Fruit fly (Drosophila melanogaster): ENCODE measurements around the gene eIF3e.

The eIF3e gene

DNA sequence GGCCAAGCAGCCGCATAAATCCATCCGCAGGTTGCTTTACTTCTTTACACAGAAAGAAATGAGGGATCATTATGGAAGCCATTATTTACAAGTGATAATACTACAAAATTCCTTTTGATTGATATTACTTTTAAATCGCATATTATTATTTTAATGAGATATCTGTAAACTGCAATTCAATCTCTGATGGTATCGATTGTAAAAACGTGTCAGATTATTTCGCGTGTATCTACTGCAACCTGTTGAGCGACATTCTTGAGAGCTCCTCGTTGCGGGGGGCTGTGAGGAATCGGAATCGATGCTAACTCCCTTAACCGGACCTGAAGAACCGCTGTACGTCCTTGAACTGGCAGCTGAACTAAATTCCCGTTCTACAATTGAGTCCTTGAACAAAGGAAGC lies 31.3 kb upstream of the eIF3e start (continued):
- TF ChIP-seq bsh (GFP tag; optimal IDR thresholded peaks at IDR 0.05) = peak; percentile 34 to 82
- no peak for TF ChIP-seq CG34224 (GFP tag; IDR thresholded peaks at IDR 0.05; ENCODE audit: partially characterized antibody)
- no peak for TF ChIP-seq Vsx1 (GFP tag; optimal IDR thresholded peaks at IDR 0.05)
- peak; percentile 14 for TF ChIP-seq Blimp-1 (GFP tag; optimal IDR thresholded peaks at IDR 0.05)
- peak; percentile 9 for TF ChIP-seq CG2712 (tag; optimal IDR thresholded peaks at IDR 0.05)
- TF ChIP-seq CG13296 (GFP tag; optimal IDR thresholded peaks at IDR 0.05) = no peak
- TF ChIP-seq Med (GFP tag) = peak; percentile 38
- no peak for TF ChIP-seq CG1233 (GFP tag; optimal IDR thresholded peaks at IDR 0.05)
- no peak for TF ChIP-seq amos (GFP tag; IDR thresholded peaks at IDR 0.05; ENCODE audit: partially characterized antibody)
- TF ChIP-seq repo (GFP tag; optimal IDR thresholded peaks at IDR 0.05) = no peak
- no peak for TF ChIP-seq kay (GFP tag; optimal IDR thresholded peaks at IDR 0.05)

- TF ChIP-seq chinmo (GFP tag; IDR thresholded peaks at IDR 0.05; ENCODE audit: partially characterized antibody) (peak; percentile 77; the same call in 2 of the 4 replicates), gsb-n (tag; optimal IDR thresholded peaks at IDR 0.05) (no peak), vvl (GFP tag; IDR thresholded peaks at IDR 0.05) (peak; percentile 70), Deaf1 (tag; optimal IDR thresholded peaks at IDR 0.05) (peak; percentile 12), HLH54F (GFP tag; optimal IDR thresholded peaks at IDR 0.05) (no peak), NFAT (GFP tag; IDR thresholded peaks at IDR 0.05) (0 out of 2 replicates have a peak, but pooled peaks have one; percentile 27)
Observed at dm6 chr3L:16813984-16814383, 27.2 kb upstream of the eIF3e start.

DNA sequence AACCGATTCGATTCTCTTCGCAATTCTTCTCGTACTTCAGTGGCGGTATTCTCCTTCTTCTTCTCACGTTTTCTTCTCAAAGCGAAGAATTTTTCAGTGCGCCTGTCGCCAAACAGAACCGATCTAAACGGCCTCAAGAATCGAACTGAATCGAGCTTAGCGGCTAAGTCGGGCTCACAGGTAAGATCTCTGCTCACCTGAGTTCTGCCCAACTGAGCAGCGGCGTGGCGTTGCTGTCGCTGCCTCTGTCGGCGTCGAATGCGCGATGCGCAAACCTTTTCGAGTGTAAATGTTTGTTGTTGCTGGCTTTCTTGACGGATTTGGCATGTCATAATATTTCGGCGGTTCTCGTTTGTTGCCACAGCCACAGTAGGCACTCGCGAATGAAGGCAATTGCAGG lies 25.2 kb upstream of the eIF3e start:
- no peak for TF ChIP-seq CG15514 (GFP tag; optimal IDR thresholded peaks at IDR 0.05)
- peak; percentile 17 for TF ChIP-seq nom (GFP tag; optimal IDR thresholded peaks at IDR 0.05)
- TF ChIP-seq chinmo (GFP tag; IDR thresholded peaks at IDR 0.05; ENCODE audit: partially characterized antibody) = 0 out of 4 replicates have a peak, but pooled peaks have one; percentile 44
- TF ChIP-seq CG8290 (GFP tag; optimal IDR thresholded peaks at IDR 0.05) = no peak
- TF ChIP-seq CG8290 (tag; optimal IDR thresholded peaks at IDR 0.05) = peak in 1 of 2 experiments; percentile 6
- TF ChIP-seq CG8944 (GFP tag; optimal IDR thresholded peaks at IDR 0.05) = no peak
- peak; percentile 85 for TF ChIP-seq Adf1 (GFP tag; IDR thresholded peaks at IDR 0.05)
- TF ChIP-seq Med (GFP tag) = peak; percentile 70
- 0 out of 2 replicates have a peak, but pooled peaks have one; percentile 7 for TF ChIP-seq CG4360 (GFP tag; IDR thresholded peaks at IDR 0.05)
- TF ChIP-seq sob (GFP tag; IDR thresholded peaks at IDR 0.05) = 0 out of 2 replicates have a peak, but pooled peaks have one; percentile 27

- TF ChIP-seq crc (GFP tag; optimal IDR thresholded peaks at IDR 0.05) (no peak), Ets65A (GFP tag) (peak; percentile 91)
Observed at dm6 chr3L:16810512-16810911, 23.8 kb upstream of the eIF3e start.

- TF ChIP-seq CG9817 (tag; optimal IDR thresholded peaks at IDR 0.05) = no peak
- no peak for TF ChIP-seq CG43689 (GFP tag; IDR thresholded peaks at IDR 0.05)
- no peak for TF ChIP-seq CG15479 (GFP tag; optimal IDR thresholded peaks at IDR 0.05)
- no peak for TF ChIP-seq tio (GFP tag; optimal IDR thresholded peaks at IDR 0.05)
- TF ChIP-seq CrebB (tag; optimal IDR thresholded peaks at IDR 0.05) = no peak
- TF ChIP-seq sqz (GFP tag; optimal IDR thresholded peaks at IDR 0.05) = peak; percentile 42
- peak; percentile 5 for TF ChIP-seq HLH54F (GFP tag; optimal IDR thresholded peaks at IDR 0.05)
- no peak for TF ChIP-seq stc (GFP tag; IDR thresholded peaks at IDR 0.05)
- no peak for TF ChIP-seq CG17359 (tag; optimal IDR thresholded peaks at IDR 0.05)
- no peak for TF ChIP-seq CG4707 (GFP tag; optimal IDR thresholded peaks at IDR 0.05)
- no peak for TF ChIP-seq nerfin-1 (tag; optimal IDR thresholded peaks at IDR 0.05)
- TF ChIP-seq chm (GFP tag; IDR thresholded peaks at IDR 0.05) = no peak
- no peak for TF ChIP-seq D (optimal IDR thresholded peaks at IDR 0.05)
- TF ChIP-seq D (GFP tag; optimal IDR thresholded peaks at IDR 0.05) = no peak
- TF ChIP-seq CG4328 (GFP tag; optimal IDR thresholded peaks at IDR 0.05) = no peak
- TF ChIP-seq Hr39 (optimal IDR thresholded peaks at IDR 0.05) = no peak
- no peak for TF ChIP-seq CG14050 (GFP tag; IDR thresholded peaks at IDR 0.05)
- TF ChIP-seq CG5180 (GFP tag; optimal IDR thresholded peaks at IDR 0.05) = no peak
- peak; percentile 97 for TF ChIP-seq gfzf (GFP tag; optimal IDR thresholded peaks at IDR 0.05)
- TF ChIP-seq ATbp (GFP tag; optimal IDR thresholded peaks at IDR 0.05) = no peak
Observed at dm6 chr3L:16808139-16808538, 21.4 kb upstream of the eIF3e start.
